Worm (Caenorhabditis elegans) whole organism, mixed stage, embryonic: ENCODE data around the gene F13B12.7.

Source experiments
- elt-1 ChIP-seq: sonication (generic microtip); optimal IDR thresholded peaks from 2 replicates; lab custom pipeline; 2017; ENCODE audit warnings: missing genetic modification characterization, mild to moderate bottlenecking, missing compliant biosample characterization, antibody characterized with exemption, moderate library complexity, borderline replicate concordance; ENCODE audit not compliant: insufficient read depth
- elt-3 ChIP-seq: fragments of 150-350 bp; optimal IDR thresholded peaks from 2 replicates; lab custom pipeline; 2014; ENCODE audit warnings: missing biosample characterization, missing genetic modification characterization
- hlh-1 ChIP-seq: fragments of 150-350 bp; optimal IDR thresholded peaks from 2 replicates; lab custom pipeline; 2014; ENCODE audit warnings: missing biosample characterization, missing genetic modification reagents, missing genetic modification characterization
- lin-13 ChIP-seq: fragments of 150-350 bp; optimal IDR thresholded peaks from 2 replicates; lab custom pipeline; 2014; ENCODE audit warnings: missing biosample characterization, missing genetic modification characterization
- mab-5 ChIP-seq: fragments of 150-350 bp; optimal IDR thresholded peaks from 2 replicates; lab custom pipeline; 2014; ENCODE audit warnings: missing biosample characterization, missing genetic modification characterization
- nhr-12 ChIP-seq: fragments of 150-350 bp; optimal IDR thresholded peaks from 2 replicates; lab custom pipeline; 2014; ENCODE audit warnings: missing biosample characterization, missing genetic modification characterization
- nhr-237 ChIP-seq: fragments of 150-350 bp; optimal IDR thresholded peaks from 2 replicates; lab custom pipeline; 2014; ENCODE audit warnings: missing biosample characterization, missing genetic modification characterization
- snpc-4 ChIP-seq: fragments of 150-350 bp; optimal IDR thresholded peaks from 2 replicates; lab custom pipeline; 2014; ENCODE audit warnings: missing biosample characterization, missing genetic modification characterization
- unc-62 ChIP-seq: fragments of 150-350 bp; optimal IDR thresholded peaks from 2 replicates; lab custom pipeline; 2014; ENCODE audit warnings: missing biosample characterization, missing genetic modification reagents, missing genetic modification characterization

DNA sequence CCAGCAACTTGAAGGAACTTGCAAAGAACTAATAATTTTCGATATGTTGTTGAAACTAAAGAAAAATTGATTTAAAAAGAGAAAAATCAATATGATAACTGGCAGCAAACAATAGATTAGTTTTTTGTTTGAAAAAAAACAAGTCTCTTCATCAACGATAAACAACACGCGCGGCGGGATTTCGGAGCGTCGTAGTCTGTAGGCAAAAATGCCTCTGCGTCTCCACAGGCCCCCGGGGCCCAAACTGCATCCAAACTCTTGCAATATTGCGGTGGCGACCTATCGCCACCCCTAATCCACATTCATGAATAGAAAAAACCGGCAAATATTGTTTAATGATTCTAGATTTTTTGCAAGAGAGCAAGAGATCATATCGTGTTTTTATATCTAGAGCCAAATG, 18.5 kb upstream of the F13B12.7 start:
- TF ChIP-seq nhr-12 (no peak), hlh-1 (no peak), lin-13 (tag; lab: Kevin White, UChicago) (no peak), elt-1 (tag; lab: Kevin White, UChicago) (no peak), mab-5 (tag; lab: Kevin White, UChicago) (no peak), nhr-237 (tag; lab: Kevin White, UChicago) (no peak), unc-62 (no peak), elt-3 (tag; lab: Kevin White, UChicago) (no peak), snpc-4 (tag; lab: Kevin White, UChicago) (no peak)
